Fruit fly (Drosophila melanogaster) whole organism, embryonic: ENCODE results near the gene CG10300.

Experiments used
- Atf-2 ChIP-seq: fragments of 200-800 bp; sonication (Bioruptor generic); optimal IDR thresholded peaks from 2 replicates; lab custom pipeline; 2016; ENCODE audit warnings: missing biosample characterization, missing genetic modification characterization
- BtbVII ChIP-seq: fragments of 200-800 bp; sonication (Bioruptor generic); optimal IDR thresholded peaks from 3 replicates; lab custom pipeline; 2017; ENCODE audit warnings: missing biosample characterization, mild to moderate bottlenecking, missing genetic modification characterization
- CG13296 ChIP-seq: fragments of 200-800 bp; sonication (Bioruptor generic); optimal IDR thresholded peaks from 3 replicates; lab custom pipeline; 2018; ENCODE audit warnings: missing biosample characterization, mild to moderate bottlenecking, missing genetic modification characterization
- CG13775 ChIP-seq: fragments of 200-800 bp; sonication (Bioruptor generic); optimal IDR thresholded peaks from 3 replicates; lab custom pipeline; 2017; ENCODE audit warnings: missing biosample characterization, mild to moderate bottlenecking, missing genetic modification characterization
- CG13894 ChIP-seq: fragments of 200-800 bp; sonication (Bioruptor generic); optimal IDR thresholded peaks from 3 replicates; lab custom pipeline; 2018; ENCODE audit warnings: missing biosample characterization, mild to moderate bottlenecking, missing genetic modification characterization, moderate library complexity
- CG2678 ChIP-seq: fragments of 200-800 bp; sonication (Bioruptor generic); optimal IDR thresholded peaks from 3 replicates; lab custom pipeline; 2019; ENCODE audit warnings: missing biosample characterization, mild to moderate bottlenecking, missing genetic modification characterization, moderate library complexity
- CG3407 ChIP-seq: fragments of 200-800 bp; sonication (Bioruptor generic); optimal IDR thresholded peaks from 2 replicates; lab custom pipeline; 2018; ENCODE audit warnings: missing biosample characterization, mild to moderate bottlenecking, missing genetic modification characterization
- CG42726 ChIP-seq: fragments of 200-800 bp; sonication (Bioruptor generic); IDR thresholded peaks from 2 replicates; pipeline ENCODE4 v1.3.6; 2022; ENCODE audit warnings: missing biosample characterization, missing genetic modification characterization; ENCODE audit not compliant: partially characterized antibody
- CG4282 ChIP-seq: fragments of 200-800 bp; sonication (Bioruptor generic); optimal IDR thresholded peaks from 2 replicates; lab custom pipeline; 2016; ENCODE audit warnings: missing biosample characterization, missing genetic modification characterization
- CG4707 ChIP-seq: fragments of 200-800 bp; sonication (Bioruptor generic); optimal IDR thresholded peaks from 2 replicates; lab custom pipeline; 2018; ENCODE audit warnings: missing biosample characterization, mild to moderate bottlenecking, missing genetic modification characterization, moderate library complexity
- CG7271 ChIP-seq: fragments of 200-800 bp; sonication (Bioruptor generic); optimal IDR thresholded peaks from 2 replicates; lab custom pipeline; 2018; ENCODE audit warnings: missing biosample characterization, mild to moderate bottlenecking, missing genetic modification characterization, moderate library complexity
- CG9817 ChIP-seq: fragments of 200-800 bp; sonication (Bioruptor generic); optimal IDR thresholded peaks from 2 replicates; lab custom pipeline; 2018; ENCODE audit warnings: missing biosample characterization, mild to moderate bottlenecking, missing genetic modification characterization, moderate library complexity
- CG9876 ChIP-seq: fragments of 200-800 bp; sonication (Bioruptor generic); optimal IDR thresholded peaks from 2 replicates; lab custom pipeline; 2016; ENCODE audit warnings: missing biosample characterization, missing genetic modification characterization
- CrebB ChIP-seq: fragments of 200-800 bp; sonication (Bioruptor generic); optimal IDR thresholded peaks from 3 replicates; lab custom pipeline; 2018; ENCODE audit warnings: missing biosample characterization, mild to moderate bottlenecking, missing genetic modification characterization
- Dad ChIP-seq: fragments of 200-800 bp; sonication (Bioruptor generic); optimal IDR thresholded peaks from 3 replicates; lab custom pipeline; 2016; ENCODE audit warnings: missing biosample characterization, missing genetic modification characterization
- Dip2 ChIP-seq: fragments of 200-800 bp; sonication (Bioruptor generic); IDR thresholded peaks from 2 replicates; pipeline ENCODE4 v1.3.6; 2022; ENCODE audit warnings: missing biosample characterization, missing genetic modification characterization
- Dip3 ChIP-seq: fragments of 200-800 bp; sonication (Bioruptor generic); optimal IDR thresholded peaks from 3 replicates; lab custom pipeline; 2016; ENCODE audit warnings: missing biosample characterization, missing genetic modification characterization
- H2.0 ChIP-seq: fragments of 200-800 bp; sonication (Bioruptor generic); IDR thresholded peaks from 2 replicates; pipeline ENCODE4 v1.3.6; 2022; ENCODE audit warnings: missing biosample characterization, missing genetic modification characterization
- HLH54F ChIP-seq: fragments of 200-800 bp; sonication (Bioruptor generic); optimal IDR thresholded peaks from 3 replicates; lab custom pipeline; 2016; ENCODE audit warnings: missing biosample characterization, missing genetic modification characterization
- Hand ChIP-seq: fragments of 200-800 bp; sonication (Bioruptor generic); optimal IDR thresholded peaks from 2 replicates; lab custom pipeline; 2017; ENCODE audit warnings: mild to moderate bottlenecking, missing biosample characterization, missing genetic modification reagents, missing genetic modification characterization
- Hr78 ChIP-seq, 2 experiments: fragments of 200-800 bp in 1 of 2; fragments of >200 bp in 1 of 2; sonication (Bioruptor generic) in 1 of 2; optimal IDR thresholded peaks; 2 replicates each; lab custom pipeline; 2017 to 2019; ENCODE audit warnings: missing biosample characterization in 2 of 2, missing genetic modification characterization in 2 of 2, mild to moderate bottlenecking in 1 of 2, moderate library complexity in 1 of 2
- Jarid2 ChIP-seq: fragments of 200-800 bp; sonication (Bioruptor generic); optimal IDR thresholded peaks from 3 replicates; lab custom pipeline; 2017; ENCODE audit warnings: mild to moderate bottlenecking, missing biosample characterization, missing genetic modification reagents, missing genetic modification characterization
- Lhr ChIP-seq: fragments of 200-800 bp; sonication (Bioruptor generic); optimal IDR thresholded peaks from 3 replicates; lab custom pipeline; 2017; ENCODE audit warnings: mild to moderate bottlenecking, missing biosample characterization, missing genetic modification reagents, missing genetic modification characterization
- MESR4 ChIP-seq: fragments of 200-800 bp; sonication (Bioruptor generic); optimal IDR thresholded peaks from 2 replicates; lab custom pipeline; 2018; ENCODE audit warnings: missing biosample characterization, mild to moderate bottlenecking, missing genetic modification characterization, moderate library complexity
- Meics ChIP-seq: fragments of 200-800 bp; sonication (Bioruptor generic); optimal IDR thresholded peaks from 2 replicates; lab custom pipeline; 2017; ENCODE audit warnings: missing biosample characterization, mild to moderate bottlenecking, missing genetic modification characterization
- NK7.1 ChIP-seq: fragments of 200-800 bp; sonication (Bioruptor generic); optimal IDR thresholded peaks from 3 replicates; lab custom pipeline; 2016; ENCODE audit warnings: missing biosample characterization, missing genetic modification characterization
- Nf-YA ChIP-seq: fragments of 200-800 bp; sonication (Bioruptor generic); IDR thresholded peaks from 2 replicates; pipeline ENCODE4 v1.3.6; 2022; ENCODE audit warnings: missing biosample characterization, missing genetic modification characterization
- NfI ChIP-seq: fragments of 200-800 bp; sonication (Bioruptor generic); optimal IDR thresholded peaks from 3 replicates; lab custom pipeline; 2018; ENCODE audit warnings: missing biosample characterization, mild to moderate bottlenecking, missing genetic modification characterization, moderate library complexity
- bigmax ChIP-seq: fragments of 200-800 bp; sonication (Bioruptor generic); optimal IDR thresholded peaks from 2 replicates; lab custom pipeline; 2018; ENCODE audit warnings: missing biosample characterization, mild to moderate bottlenecking, missing genetic modification characterization
- cad ChIP-seq: fragments of >200 bp; optimal IDR thresholded peaks from 2 replicates; lab custom pipeline; 2017; ENCODE audit warnings: missing biosample characterization, missing genetic modification characterization
- chinmo ChIP-seq: fragments of 200-800 bp; sonication (Bioruptor generic); IDR thresholded peaks from 4 replicates; pipeline ENCODE4 v1.3.6; 2022; ENCODE audit warnings: missing biosample characterization, missing genetic modification characterization; ENCODE audit not compliant: partially characterized antibody
- emc ChIP-seq: fragments of 200-800 bp; sonication (Bioruptor generic); optimal IDR thresholded peaks from 2 replicates; lab custom pipeline; 2016; ENCODE audit warnings: missing biosample characterization, missing genetic modification characterization
- eyg ChIP-seq: fragments of 200-800 bp; sonication (Bioruptor generic); optimal IDR thresholded peaks from 3 replicates; lab custom pipeline; 2016; ENCODE audit warnings: missing biosample characterization, missing genetic modification characterization
- fd102C ChIP-seq: fragments of 200-800 bp; sonication (Bioruptor generic); optimal IDR thresholded peaks from 2 replicates; lab custom pipeline; 2018; ENCODE audit warnings: missing biosample characterization, mild to moderate bottlenecking, missing genetic modification characterization, moderate library complexity
- gcm ChIP-seq: fragments of 200-800 bp; sonication (Bioruptor generic); optimal IDR thresholded peaks from 2 replicates; lab custom pipeline; 2019; ENCODE audit warnings: missing biosample characterization, mild to moderate bottlenecking, missing genetic modification characterization, moderate library complexity
- grau ChIP-seq: fragments of 200-800 bp; optimal IDR thresholded peaks from 3 replicates; lab custom pipeline; 2019; ENCODE audit warnings: missing biosample characterization, mild to moderate bottlenecking, missing genetic modification characterization, moderate library complexity
- inv ChIP-seq: fragments of 200-800 bp; sonication (Bioruptor generic); IDR thresholded peaks from 2 replicates; pipeline ENCODE4 v1.3.6; 2022; ENCODE audit warnings: missing biosample characterization, missing genetic modification characterization; ENCODE audit not compliant: partially characterized antibody
- jing ChIP-seq: fragments of 200-800 bp; sonication (Bioruptor generic); optimal IDR thresholded peaks from 2 replicates; lab custom pipeline; 2018; ENCODE audit warnings: missing biosample characterization, mild to moderate bottlenecking, missing genetic modification characterization
- kah ChIP-seq: fragments of 200-800 bp; sonication (Bioruptor generic); optimal IDR thresholded peaks from 2 replicates; lab custom pipeline; 2018; ENCODE audit warnings: missing biosample characterization, mild to moderate bottlenecking, missing genetic modification characterization
- luna ChIP-seq: fragments of 200-800 bp; sonication (Bioruptor generic); optimal IDR thresholded peaks from 2 replicates; lab custom pipeline; 2016; ENCODE audit warnings: missing biosample characterization, missing genetic modification characterization
- peb ChIP-seq: fragments of 200-800 bp; sonication (Bioruptor generic); IDR thresholded peaks from 2 replicates; pipeline ENCODE4 v1.3.6; 2022; ENCODE audit warnings: missing biosample characterization, missing genetic modification characterization
- psq ChIP-seq: fragments of 200-800 bp; sonication (Bioruptor generic); optimal IDR thresholded peaks from 2 replicates; lab custom pipeline; 2017; ENCODE audit warnings: missing biosample characterization, missing genetic modification characterization
- pzg ChIP-seq: fragments of 200-800 bp; sonication (Bioruptor generic); optimal IDR thresholded peaks from 3 replicates; lab custom pipeline; 2018; ENCODE audit warnings: missing biosample characterization, mild to moderate bottlenecking, missing genetic modification characterization, moderate library complexity
- rib ChIP-seq: fragments of 200-800 bp; sonication (Bioruptor generic); IDR thresholded peaks from 2 replicates; pipeline ENCODE4 v1.3.6; 2022; ENCODE audit warnings: missing biosample characterization, missing genetic modification characterization
- ro ChIP-seq: fragments of 200-800 bp; sonication (Bioruptor generic); IDR thresholded peaks from 2 replicates; pipeline ENCODE4 v1.3.6; 2022; ENCODE audit warnings: missing biosample characterization, missing genetic modification characterization
- sd ChIP-seq: fragments of 200-800 bp; sonication (Bioruptor generic); optimal IDR thresholded peaks from 3 replicates; lab custom pipeline; 2018; ENCODE audit warnings: missing biosample characterization, mild to moderate bottlenecking, missing genetic modification characterization, moderate library complexity
- sug ChIP-seq: fragments of 200-800 bp; optimal IDR thresholded peaks from 2 replicates; lab custom pipeline; 2019; ENCODE audit warnings: missing biosample characterization, mild to moderate bottlenecking, missing genetic modification characterization, moderate library complexity
- trh ChIP-seq: fragments of 200-800 bp; sonication (Bioruptor generic); optimal IDR thresholded peaks from 2 replicates; lab custom pipeline; 2016; ENCODE audit warnings: missing biosample characterization, missing genetic modification characterization
- wek ChIP-seq: fragments of 200-800 bp; sonication (Bioruptor generic); optimal IDR thresholded peaks from 3 replicates; lab custom pipeline; 2018; ENCODE audit warnings: missing biosample characterization, mild to moderate bottlenecking, missing genetic modification characterization, moderate library complexity
- yki ChIP-seq: fragments of >200 bp; optimal IDR thresholded peaks from 3 replicates; lab custom pipeline; 2018

Gene CG10300

dm6 chr3R:23709508-23710208, 1.7 kb upstream of the CG10300 start, which contains the start of gene CG10301 (continued):
- TF ChIP-seq MESR4 (GFP tag; lab: Kevin White, UChicago) (no peak), CrebB (tag; lab: Kevin White, UChicago) (no peak), Hr78 (GFP tag; optimal IDR thresholded peaks at IDR 0.05; lab: Kevin White, UChicago) (no peak), Jarid2 (GFP tag; lab: Kevin White, UChicago) (no peak), CG9876 (GFP tag; lab: Kevin White, UChicago) (no peak), gcm (GFP tag; lab: Kevin White, UChicago) (no peak), peb (GFP tag; lab: Robert Waterston, UW) (peak; percentile 48), Lhr (GFP tag; lab: Kevin White, UChicago) (peak; percentile 40), emc (GFP tag; lab: Kevin White, UChicago) (no peak), H2.0 (GFP tag; lab: Robert Waterston, UW) (peak; percentile 56; the same call in 1 of the 2 replicates), NK7.1 (GFP tag; lab: Kevin White, UChicago) (no peak), CG7271 (tag; lab: Kevin White, UChicago) (no peak), wek (GFP tag; lab: Kevin White, UChicago) (peak; percentile 10), kah (GFP tag; lab: Kevin White, UChicago) (peak; percentile 34), CG13894 (tag; lab: Kevin White, UChicago) (no peak), jing (GFP tag; lab: Kevin White, UChicago) (peak; percentile 42), CG13296 (GFP tag; lab: Kevin White, UChicago) (no peak), cad (no peak), yki (lab: Kevin White, UChicago) (no peak), rib (no peak), CG13775 (GFP tag; lab: Kevin White, UChicago) (peak; percentile 62), Nf-YA (GFP tag; lab: Robert Waterston, UW) (no peak), psq (GFP tag; lab: Kevin White, UChicago) (no peak), sug (no peak), CG2678 (tag; lab: Kevin White, UChicago) (peak; percentile 51), Dad (peak; percentile 27), fd102C (GFP tag; lab: Kevin White, UChicago) (peak; percentile 76), grau (tag; lab: Kevin White, UChicago) (peak; percentile 65), Meics (GFP tag; lab: Kevin White, UChicago) (no peak), CG9817 (tag; lab: Kevin White, UChicago) (no peak), trh (GFP tag; lab: Kevin White, UChicago) (no peak), HLH54F (GFP tag; lab: Kevin White, UChicago) (no peak), pzg (no peak), ro (GFP tag; lab: Robert Waterston, UW) (no peak), sd (tag; lab: Kevin White, UChicago) (peak; percentile 3), CG4707 (GFP tag; lab: Kevin White, UChicago) (peak; percentile 21), CG3407 (GFP tag; lab: Kevin White, UChicago) (peak; percentile 42), inv (GFP tag; lab: Robert Waterston, UW) (no peak), luna (GFP tag; lab: Kevin White, UChicago) (no peak), Dip3 (GFP tag; lab: Kevin White, UChicago) (no peak), bigmax (GFP tag; lab: Kevin White, UChicago) (no peak), Hand (GFP tag; lab: Kevin White, UChicago) (no peak), NfI (GFP tag; lab: Kevin White, UChicago) (peak; percentile 13), CG42726 (GFP tag; lab: Robert Waterston, UW) (no peak), BtbVII (no peak), eyg (GFP tag; lab: Kevin White, UChicago) (no peak), CG4282 (GFP tag; lab: Kevin White, UChicago) (no peak), chinmo (GFP tag; lab: Robert Waterston, UW) (no peak), Atf-2 (GFP tag; lab: Kevin White, UChicago) (peak; percentile 46), Dip2 (GFP tag; lab: Robert Waterston, UW) (no peak)
